Worm (Caenorhabditis elegans) whole organism, L4 larva: ENCODE data around the gene Y54G2A.52.

Experiments
- D1046.2 ChIP-seq: fragments of 200-800 bp; sonication (Bioruptor generic); IDR thresholded peaks from 2 replicates; pipeline ENCODE4 v1.3.6; 2022; ENCODE audit warnings: missing genetic modification characterization, missing compliant biosample characterization
- F26F4.8 ChIP-seq: fragments of 200-800 bp; sonication (Bioruptor generic); conservative IDR thresholded peaks from 2 replicates; pipeline ENCODE4 v1.3.6; 2022; ENCODE audit warnings: missing genetic modification characterization, missing compliant biosample characterization
- F44E2.7 ChIP-seq: fragments of 200-800 bp; sonication (Bioruptor generic); IDR thresholded peaks from 2 replicates; pipeline ENCODE4 v2.1.2; 2022; ENCODE audit warnings: missing genetic modification characterization, missing compliant biosample characterization
- R02D3.7 ChIP-seq: fragments of 150-350 bp; sonication (generic microtip); optimal IDR thresholded peaks from 3 replicates; lab custom pipeline; 2014; ENCODE audit warnings: missing biosample characterization, missing genetic modification characterization
- T20F7.1 ChIP-seq: fragments of 200-800 bp; sonication (Bioruptor generic); optimal IDR thresholded peaks from 2 replicates; lab custom pipeline; 2018; ENCODE audit warnings: mild to moderate bottlenecking, missing genetic modification characterization, missing compliant biosample characterization
- T26A8.4 ChIP-seq: fragments of 200-800 bp; sonication (Bioruptor generic); IDR thresholded peaks from 2 replicates; pipeline ENCODE4 v1.3.6; 2022; ENCODE audit warnings: missing genetic modification characterization, missing compliant biosample characterization
- Y48G9A.11 ChIP-seq: fragments of 200-800 bp; sonication (Bioruptor generic); IDR thresholded peaks from 2 replicates; pipeline ENCODE4 v1.3.6; 2022; ENCODE audit warnings: missing genetic modification reagents, missing genetic modification characterization, missing compliant biosample characterization
- Y5F2A.4 ChIP-seq: fragments of 200-800 bp; sonication (Bioruptor generic); optimal IDR thresholded peaks from 2 replicates; lab custom pipeline; 2018; ENCODE audit warnings: mild to moderate bottlenecking, missing genetic modification characterization, missing compliant biosample characterization
- ZK337.2 ChIP-seq: fragments of 200-800 bp; sonication (Bioruptor generic); IDR thresholded peaks from 2 replicates; pipeline ENCODE4 v1.3.6; 2022; ENCODE audit warnings: missing genetic modification reagents, missing genetic modification characterization, missing compliant biosample characterization
- aly-2 ChIP-seq: sonication (generic microtip); optimal IDR thresholded peaks from 2 replicates; lab custom pipeline; 2018; ENCODE audit warnings: missing biosample characterization, missing genetic modification characterization
- ama-1 ChIP-seq: fragments of 150-350 bp; optimal IDR thresholded peaks from 2 replicates; lab custom pipeline; 2014; ENCODE audit warnings: inconsistent platforms, mixed read lengths
- attf-4 ChIP-seq: sonication (generic microtip); optimal IDR thresholded peaks from 3 replicates; lab custom pipeline; 2017; ENCODE audit warnings: missing biosample characterization, missing genetic modification characterization
- ceh-20 ChIP-seq: fragments of 200-800 bp; sonication (Bioruptor generic); IDR thresholded peaks from 2 replicates; pipeline ENCODE4 v1.3.6; 2022; ENCODE audit warnings: missing genetic modification reagents, missing genetic modification characterization, missing compliant biosample characterization
- ceh-28 ChIP-seq: fragments of 150-350 bp; optimal IDR thresholded peaks from 2 replicates; lab custom pipeline; 2014; ENCODE audit warnings: missing biosample characterization, missing genetic modification reagents, missing genetic modification characterization
- ceh-44 ChIP-seq: fragments of 200-800 bp; sonication (Bioruptor generic); IDR thresholded peaks from 2 replicates; pipeline ENCODE4 v1.3.6; 2022; ENCODE audit warnings: missing genetic modification reagents, missing genetic modification characterization, missing compliant biosample characterization
- ceh-82 ChIP-seq: sonication (generic microtip); optimal IDR thresholded peaks from 2 replicates; lab custom pipeline; 2017; ENCODE audit warnings: missing biosample characterization, missing genetic modification characterization
- cey-2 ChIP-seq: sonication (generic microtip); optimal IDR thresholded peaks from 3 replicates; lab custom pipeline; 2017; ENCODE audit warnings: missing genetic modification characterization, mild to moderate bottlenecking, missing compliant biosample characterization, antibody characterized with exemption, borderline replicate concordance; ENCODE audit not compliant: insufficient read depth
- daf-12 ChIP-seq: fragments of 150-350 bp; optimal IDR thresholded peaks from 2 replicates; lab custom pipeline; 2014; ENCODE audit warnings: missing biosample characterization, missing genetic modification reagents, missing genetic modification characterization
- daf-16 ChIP-seq, 3 experiments: sonication (generic microtip); optimal IDR thresholded peaks; 2 replicates each; lab custom pipeline; 2016 to 2017; ENCODE audit warnings: missing genetic modification characterization in 3 of 3, missing genetic modification reagents in 3 of 3, mild to moderate bottlenecking in 2 of 3, missing compliant biosample characterization in 2 of 3, missing biosample characterization in 1 of 3, moderate library complexity in 1 of 3
- daf-19 ChIP-seq: fragments of 200-800 bp; sonication (Bioruptor generic); conservative IDR thresholded peaks from 2 replicates; pipeline ENCODE4 v1.3.6; 2022; ENCODE audit warnings: missing genetic modification characterization, missing compliant biosample characterization
- dmd-6 ChIP-seq: fragments of 200-800 bp; sonication (Bioruptor generic); IDR thresholded peaks from 2 replicates; pipeline ENCODE4 v1.3.6; 2022; ENCODE audit warnings: missing genetic modification reagents, missing genetic modification characterization, missing compliant biosample characterization
- dmd-9 ChIP-seq: fragments of 200-800 bp; sonication (Bioruptor generic); IDR thresholded peaks from 2 replicates; pipeline ENCODE4 v1.3.6; 2022; ENCODE audit warnings: missing genetic modification reagents, missing genetic modification characterization, missing compliant biosample characterization
- duxl-1 ChIP-seq: sonication (generic microtip); optimal IDR thresholded peaks from 2 replicates; lab custom pipeline; 2016; ENCODE audit warnings: mild to moderate bottlenecking, missing genetic modification characterization, moderate library complexity, missing compliant biosample characterization; ENCODE audit not compliant: poor library complexity
- egl-43 ChIP-seq: fragments of 200-800 bp; sonication (Bioruptor generic); IDR thresholded peaks from 2 replicates; pipeline ENCODE4 v1.3.6; 2022; ENCODE audit warnings: missing genetic modification reagents, missing genetic modification characterization, missing compliant biosample characterization
- hlh-11 ChIP-seq: fragments of 200-800 bp; sonication (Bioruptor generic); optimal IDR thresholded peaks from 2 replicates; lab custom pipeline; 2018; ENCODE audit warnings: mild to moderate bottlenecking, missing genetic modification characterization, missing compliant biosample characterization
- hmg-1.1 ChIP-seq: fragments of 200-800 bp; sonication (Bioruptor generic); IDR thresholded peaks from 2 replicates; pipeline ENCODE4 v1.3.6; 2022; ENCODE audit warnings: missing genetic modification reagents, missing genetic modification characterization, missing compliant biosample characterization
- lim-7 ChIP-seq: fragments of 200-800 bp; sonication (Bioruptor generic); IDR thresholded peaks from 2 replicates; pipeline ENCODE4 v1.3.6; 2022; ENCODE audit warnings: missing genetic modification characterization, missing compliant biosample characterization
- lin-1 ChIP-seq: fragments of 200-800 bp; sonication (Bioruptor generic); IDR thresholded peaks from 2 replicates; pipeline ENCODE4 v1.3.6; 2022; ENCODE audit warnings: missing genetic modification reagents, missing genetic modification characterization, missing compliant biosample characterization
- lin-15B ChIP-seq: fragments of 150-350 bp; sonication (generic microtip); optimal IDR thresholded peaks from 3 replicates; lab custom pipeline; 2014; ENCODE audit warnings: missing biosample characterization, missing genetic modification characterization
- lin-29 ChIP-seq: fragments of 200-800 bp; sonication (Bioruptor generic); IDR thresholded peaks from 2 replicates; pipeline ENCODE4 v1.3.6; 2022; ENCODE audit warnings: missing genetic modification reagents, missing genetic modification characterization, missing compliant biosample characterization
- lin-39 ChIP-seq: fragments of 150-350 bp; optimal IDR thresholded peaks from 2 replicates; lab custom pipeline; 2014; ENCODE audit warnings: missing biosample characterization, missing genetic modification reagents, missing genetic modification characterization
- lir-3 ChIP-seq: sonication (generic microtip); optimal IDR thresholded peaks from 2 replicates; lab custom pipeline; 2016; ENCODE audit warnings: mild to moderate bottlenecking, missing genetic modification characterization, missing compliant biosample characterization
- lsy-2 ChIP-seq, 2 experiments: fragments of 150-350 bp in 1 of 2; sonication (generic microtip) in 1 of 2; optimal IDR thresholded peaks; 2 replicates each; lab custom pipeline; 2014 to 2017; ENCODE audit warnings: missing biosample characterization in 2 of 2, missing genetic modification characterization in 2 of 2
- madf-5 ChIP-seq, 2 experiments: fragments of 200-800 bp; sonication (Bioruptor generic); IDR thresholded peaks; 2 replicates each; pipeline ENCODE4 v1.3.6; 2022; ENCODE audit warnings: missing compliant biosample characterization in 2 of 2, missing genetic modification characterization in 2 of 2
- mdl-1 ChIP-seq, 2 experiments: fragments of 150-350 bp in 1 of 2; sonication (generic microtip) in 1 of 2; optimal IDR thresholded peaks; 2 replicates each; lab custom pipeline; 2014 to 2017; ENCODE audit warnings: missing biosample characterization in 2 of 2, missing genetic modification characterization in 2 of 2
- mdt-29 ChIP-seq: fragments of 200-800 bp; sonication (Bioruptor generic); IDR thresholded peaks from 2 replicates; pipeline ENCODE4 v1.3.6; 2022; ENCODE audit warnings: missing genetic modification reagents, missing genetic modification characterization, missing compliant biosample characterization
- mxl-2 ChIP-seq: fragments of 200-800 bp; sonication (Bioruptor generic); conservative IDR thresholded peaks from 2 replicates; pipeline ENCODE4 v1.3.6; 2022; ENCODE audit warnings: missing genetic modification reagents, missing genetic modification characterization, missing compliant biosample characterization
- nhr-10 ChIP-seq: fragments of 150-350 bp; optimal IDR thresholded peaks from 2 replicates; lab custom pipeline; 2014; ENCODE audit warnings: missing biosample characterization, missing genetic modification characterization
- nhr-102 ChIP-seq: sonication (generic microtip); optimal IDR thresholded peaks from 2 replicates; lab custom pipeline; 2016; ENCODE audit warnings: mild to moderate bottlenecking, missing genetic modification characterization, moderate library complexity, missing compliant biosample characterization
- nhr-111 ChIP-seq: fragments of 200-800 bp; sonication (Bioruptor generic); optimal IDR thresholded peaks from 2 replicates; lab custom pipeline; 2018; ENCODE audit warnings: mild to moderate bottlenecking, missing genetic modification characterization, missing compliant biosample characterization
- nhr-76 ChIP-seq: fragments of 150-350 bp; optimal IDR thresholded peaks from 2 replicates; lab custom pipeline; 2014; ENCODE audit warnings: missing biosample characterization, missing genetic modification characterization
- saeg-2 ChIP-seq: fragments of 200-800 bp; sonication (Bioruptor generic); IDR thresholded peaks from 2 replicates; pipeline ENCODE4 v1.3.6; 2022; ENCODE audit warnings: missing genetic modification reagents, missing genetic modification characterization, missing compliant biosample characterization
- skn-1 ChIP-seq: fragments of 150-350 bp; optimal IDR thresholded peaks from 2 replicates; lab custom pipeline; 2014; ENCODE audit warnings: missing biosample characterization, missing genetic modification characterization
- snpc-1.2 ChIP-seq: fragments of 200-800 bp; sonication (Bioruptor generic); IDR thresholded peaks from 2 replicates; pipeline ENCODE4 v1.3.6; 2022; ENCODE audit warnings: missing genetic modification reagents, missing genetic modification characterization, missing compliant biosample characterization
- snpc-4 ChIP-seq: fragments of 150-350 bp; optimal IDR thresholded peaks from 2 replicates; lab custom pipeline; 2014; ENCODE audit warnings: missing biosample characterization, missing genetic modification characterization
- spr-1 ChIP-seq: sonication (generic microtip); optimal IDR thresholded peaks from 2 replicates; lab custom pipeline; 2016; ENCODE audit warnings: mild to moderate bottlenecking, missing genetic modification characterization, missing compliant biosample characterization
- unc-130 ChIP-seq: sonication (generic microtip); optimal IDR thresholded peaks from 2 replicates; lab custom pipeline; 2016; ENCODE audit warnings: missing genetic modification reagents, missing genetic modification characterization, missing compliant biosample characterization
- unc-39 ChIP-seq: sonication (generic microtip); optimal IDR thresholded peaks from 2 replicates; lab custom pipeline; 2017; ENCODE audit warnings: missing biosample characterization, missing genetic modification characterization
- unc-62 ChIP-seq, 3 experiments: fragments of 150-350 bp in 1 of 3; sonication (generic microtip); optimal IDR thresholded peaks in 2 of 3; peaks in 1 of 3; 1 replicate in 1 of 3; 2 replicates in 2 of 3; lab custom pipeline; 2014 to 2017; ENCODE audit warnings: missing biosample characterization in 3 of 3, missing genetic modification characterization in 3 of 3, missing genetic modification reagents in 3 of 3, missing genotype in 1 of 3
- zfp-3 ChIP-seq: fragments of 200-800 bp; sonication (Bioruptor generic); conservative IDR thresholded peaks from 2 replicates; pipeline ENCODE4 v1.3.6; 2022; ENCODE audit warnings: missing genetic modification reagents, missing genetic modification characterization, missing compliant biosample characterization

Gene Y54G2A.52

DNA sequence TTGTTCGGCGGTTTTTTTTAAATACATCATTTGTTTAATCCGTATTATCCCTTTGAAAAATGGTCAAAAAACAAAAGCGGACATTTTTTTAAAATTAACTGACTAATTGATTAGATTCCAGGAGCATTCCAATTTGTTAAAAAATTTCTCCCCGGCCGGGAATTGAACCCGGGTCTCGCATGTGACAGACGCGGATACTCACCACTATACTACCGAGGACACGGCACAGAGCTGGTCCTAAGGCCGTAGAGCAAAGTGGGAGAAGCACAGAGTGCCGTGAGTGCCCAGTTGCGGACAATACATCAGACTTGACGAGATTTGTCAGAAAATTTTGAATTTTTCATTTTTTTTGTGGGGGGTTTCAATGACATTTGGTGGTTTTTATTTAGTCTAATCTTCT lies 2.5 kb upstream of the Y54G2A.52 start (continued):
- TF ChIP-seq daf-16 (GFP tag; optimal IDR thresholded peaks at IDR 0.05; lab: Kevin White, UChicago) (peak in 1 of 2 experiments; percentile 56), daf-16 (tag; optimal IDR thresholded peaks at IDR 0.05; lab: Kevin White, UChicago) (peak; percentile 17), nhr-10 (tag; lab: Kevin White, UChicago) (no peak), cey-2 (no peak), duxl-1 (tag; lab: Kevin White, UChicago) (peak; percentile 49), nhr-111 (GFP tag; lab: Kevin White, UChicago) (no peak), Y5F2A.4 (GFP tag; lab: Kevin White, UChicago) (peak; percentile 20), T26A8.4 (GFP tag; lab: Robert Waterston, UW) (no peak; the same call in 1 of the 2 replicates), snpc-4 (tag; lab: Kevin White, UChicago) (no peak), unc-130 (GFP tag; lab: Kevin White, UChicago) (no peak), daf-12 (no peak), ceh-44 (GFP tag; lab: Robert Waterston, UW) (peak; percentile 66; the same call in 1 of the 2 replicates), Y48G9A.11 (peak; percentile 65), ceh-28 (tag; lab: Kevin White, UChicago) (no peak), ceh-20 (peak; percentile 29; the same call in 1 of the 2 replicates), egl-43 (peak; percentile 91), unc-39 (tag; lab: Kevin White, UChicago) (no peak), skn-1 (tag; lab: Kevin White, UChicago) (no peak), T20F7.1 (GFP tag; lab: Kevin White, UChicago) (no peak), F44E2.7 (GFP tag; lab: Robert Waterston, UW) (peak; percentile 68; the same call in 1 of the 2 replicates), lin-15B (tag; lab: Kevin White, UChicago) (no peak), ceh-82 (no peak), hlh-11 (tag; lab: Kevin White, UChicago) (peak; percentile 12), mdl-1 (tag; optimal IDR thresholded peaks at IDR 0.05; lab: Kevin White, UChicago) (no peak), lin-39 (tag; lab: Kevin White, UChicago) (no peak), mdt-29 (GFP tag; lab: Robert Waterston, UW) (peak; percentile 66), lin-29 (GFP tag; lab: Robert Waterston, UW) (no peak), aly-2 (tag; lab: Kevin White, UChicago) (no peak), dmd-6 (peak; percentile 36; the same call in 1 of the 2 replicates), attf-4 (tag; lab: Kevin White, UChicago) (no peak), lim-7 (GFP tag; lab: Robert Waterston, UW) (peak; percentile 78), D1046.2 (no peak), spr-1 (tag; lab: Kevin White, UChicago) (peak; percentile 26), ama-1 (no peak), daf-19 (GFP tag; lab: Robert Waterston, UW) (no peak), nhr-102 (no peak), nhr-76 (tag; lab: Kevin White, UChicago) (no peak), lir-3 (no peak), hmg-1.1 (GFP tag; lab: Robert Waterston, UW) (peak; percentile 47; the same call in 1 of the 2 replicates), unc-62 (GFP tag; optimal IDR thresholded peaks at IDR 0.05 in 1 of 2; lab: Kevin White, UChicago) (no peak), unc-62 (tag; optimal IDR thresholded peaks at IDR 0.05; lab: Kevin White, UChicago) (no peak), lin-1 (GFP tag; lab: Robert Waterston, UW) (0 out of 2 replicates have a peak, but pooled peaks have one; percentile 46), saeg-2 (peak; percentile 61; the same call in 1 of the 2 replicates), lsy-2 (tag; optimal IDR thresholded peaks at IDR 0.05; lab: Kevin White, UChicago) (peak in 1 of 2 experiments; percentile 24), dmd-9 (GFP tag; lab: Robert Waterston, UW) (0 out of 2 replicates have a peak, but pooled peaks have one; percentile 23), ZK337.2 (no peak), R02D3.7 (tag; lab: Kevin White, UChicago) (no peak), F26F4.8 (GFP tag; lab: Robert Waterston, UW) (peak; percentile 89), mxl-2 (GFP tag; lab: Robert Waterston, UW) (no peak), zfp-3 (GFP tag; lab: Robert Waterston, UW) (peak; percentile 72; the same call in 1 of the 2 replicates), madf-5 (GFP tag; IDR thresholded peaks at IDR 0.05; lab: Robert Waterston, UW) (peak in 1 of 2 experiments; percentile 46; a peak in 1 of 4 replicates), snpc-1.2 (GFP tag; lab: Robert Waterston, UW) (peak; percentile 55)
